Fruit fly (Drosophila melanogaster) whole organism, embryonic: ENCODE results near the gene Stat92E.
A peak's percentile ranks its signal among the peaks of the same experiment; 100 is the strongest.

ENCODE experiments used
- B-H1 ChIP-seq: fragments of 200-800 bp; sonication (Bioruptor generic); IDR thresholded peaks from 3 replicates; pipeline ENCODE4 v1.3.6; 2022; ENCODE audit warnings: missing biosample characterization, missing genetic modification characterization
- CG10543 ChIP-seq: fragments of 200-800 bp; sonication (Bioruptor generic); optimal IDR thresholded peaks from 3 replicates; lab custom pipeline; 2017; ENCODE audit warnings: missing biosample characterization, mild to moderate bottlenecking, missing genetic modification characterization, moderate library complexity
- CG10959 ChIP-seq: fragments of 200-800 bp; sonication (Bioruptor generic); IDR thresholded peaks from 2 replicates; pipeline ENCODE4 v1.3.6; 2022; ENCODE audit warnings: missing biosample characterization, missing genetic modification characterization
- CG11695 ChIP-seq: fragments of 200-800 bp; sonication (Bioruptor generic); IDR thresholded peaks from 3 replicates; pipeline ENCODE4 v1.3.6; 2022; ENCODE audit warnings: missing biosample characterization, missing genetic modification characterization
- CG18764 ChIP-seq: fragments of 200-800 bp; sonication (Bioruptor generic); optimal IDR thresholded peaks from 3 replicates; lab custom pipeline; 2016; ENCODE audit warnings: missing biosample characterization, missing genetic modification characterization
- CG2120 ChIP-seq: fragments of 200-800 bp; sonication (Bioruptor generic); optimal IDR thresholded peaks from 3 replicates; lab custom pipeline; 2016; ENCODE audit warnings: missing biosample characterization, missing genetic modification characterization
- CG2889 ChIP-seq: fragments of 200-800 bp; sonication (Bioruptor generic); IDR thresholded peaks from 3 replicates; pipeline ENCODE4 v1.3.6; 2022; ENCODE audit warnings: missing biosample characterization, missing genetic modification characterization
- CG31365 ChIP-seq: fragments of 200-800 bp; sonication (Bioruptor generic); optimal IDR thresholded peaks from 2 replicates; lab custom pipeline; 2018; ENCODE audit warnings: missing biosample characterization, mild to moderate bottlenecking, missing genetic modification characterization
- CG3281 ChIP-seq: fragments of 200-800 bp; sonication (Bioruptor generic); optimal IDR thresholded peaks from 3 replicates; lab custom pipeline; 2017; ENCODE audit warnings: missing biosample characterization, mild to moderate bottlenecking, missing genetic modification characterization
- CG7271 ChIP-seq: fragments of 200-800 bp; sonication (Bioruptor generic); optimal IDR thresholded peaks from 2 replicates; lab custom pipeline; 2018; ENCODE audit warnings: missing biosample characterization, mild to moderate bottlenecking, missing genetic modification characterization, moderate library complexity
- CG8290 ChIP-seq, 3 experiments: fragments of 200-800 bp; sonication (Bioruptor generic); optimal IDR thresholded peaks; 2 replicates each; lab custom pipeline; 2016 to 2019; ENCODE audit warnings: missing biosample characterization in 3 of 3, missing genetic modification characterization in 3 of 3, mild to moderate bottlenecking in 2 of 3, moderate library complexity in 1 of 3
- CG9797 ChIP-seq: fragments of 200-800 bp; sonication (Bioruptor generic); optimal IDR thresholded peaks from 3 replicates; lab custom pipeline; 2018; ENCODE audit warnings: missing biosample characterization, mild to moderate bottlenecking, missing genetic modification characterization
- Chrac-16 ChIP-seq: fragments of 200-800 bp; sonication (Bioruptor generic); optimal IDR thresholded peaks from 3 replicates; lab custom pipeline; 2016; ENCODE audit warnings: missing biosample characterization, missing genetic modification characterization
- D19A ChIP-seq: fragments of 200-800 bp; optimal IDR thresholded peaks from 3 replicates; lab custom pipeline; 2019; ENCODE audit warnings: missing biosample characterization, mild to moderate bottlenecking, missing genetic modification characterization, moderate library complexity
- Dp ChIP-seq: fragments of 200-800 bp; sonication (Bioruptor generic); optimal IDR thresholded peaks from 2 replicates; lab custom pipeline; 2018; ENCODE audit warnings: missing biosample characterization, mild to moderate bottlenecking, missing genetic modification characterization, moderate library complexity
- Ets97D ChIP-seq: fragments of 200-800 bp; sonication (Bioruptor generic); optimal IDR thresholded peaks from 3 replicates; lab custom pipeline; 2016; ENCODE audit warnings: missing biosample characterization, missing genetic modification characterization
- Fer2 ChIP-seq: fragments of 200-800 bp; sonication (Bioruptor generic); optimal IDR thresholded peaks from 2 replicates; lab custom pipeline; 2018; ENCODE audit warnings: missing biosample characterization, mild to moderate bottlenecking, missing genetic modification characterization, moderate library complexity
- Lhr ChIP-seq: fragments of 200-800 bp; sonication (Bioruptor generic); optimal IDR thresholded peaks from 3 replicates; lab custom pipeline; 2017; ENCODE audit warnings: mild to moderate bottlenecking, missing biosample characterization, missing genetic modification reagents, missing genetic modification characterization
- MESR4 ChIP-seq: fragments of 200-800 bp; sonication (Bioruptor generic); optimal IDR thresholded peaks from 2 replicates; lab custom pipeline; 2018; ENCODE audit warnings: missing biosample characterization, mild to moderate bottlenecking, missing genetic modification characterization, moderate library complexity
- MTF-1 ChIP-seq: fragments of 200-800 bp; sonication (Bioruptor generic); optimal IDR thresholded peaks from 2 replicates; lab custom pipeline; 2018; ENCODE audit warnings: missing biosample characterization, mild to moderate bottlenecking, missing genetic modification characterization, borderline replicate concordance
- Max ChIP-seq: fragments of 200-800 bp; sonication (Bioruptor generic); optimal IDR thresholded peaks from 2 replicates; lab custom pipeline; 2016; ENCODE audit warnings: missing biosample characterization, mild to moderate bottlenecking, missing genetic modification characterization
- Pdp1 ChIP-seq, 2 experiments: fragments of 200-800 bp; sonication (Bioruptor generic); optimal IDR thresholded peaks; 3 replicates each; lab custom pipeline; 2016; ENCODE audit warnings: missing biosample characterization in 2 of 2, missing genetic modification characterization in 2 of 2, mild to moderate bottlenecking in 1 of 2, moderate library complexity in 1 of 2
- Sox100B ChIP-seq: fragments of 200-800 bp; sonication (Bioruptor generic); optimal IDR thresholded peaks from 3 replicates; lab custom pipeline; 2018; ENCODE audit warnings: missing biosample characterization, mild to moderate bottlenecking, missing genetic modification characterization
- Sox102F ChIP-seq: fragments of 200-800 bp; sonication (Bioruptor generic); optimal IDR thresholded peaks from 2 replicates; lab custom pipeline; 2018; ENCODE audit warnings: missing biosample characterization, mild to moderate bottlenecking, missing genetic modification characterization, moderate library complexity
- ac ChIP-seq: fragments of 200-800 bp; sonication (Bioruptor generic); optimal IDR thresholded peaks from 3 replicates; lab custom pipeline; 2017; ENCODE audit warnings: missing biosample characterization, mild to moderate bottlenecking, missing genetic modification characterization
- aop ChIP-seq: fragments of 200-800 bp; sonication (Bioruptor generic); IDR thresholded peaks from 2 replicates; pipeline ENCODE4 v1.3.6; 2022; ENCODE audit warnings: missing biosample characterization, missing genetic modification characterization
- cad ChIP-seq: fragments of >200 bp; optimal IDR thresholded peaks from 2 replicates; lab custom pipeline; 2017; ENCODE audit warnings: missing biosample characterization, missing genetic modification characterization
- cas ChIP-seq: fragments of 200-800 bp; sonication (Bioruptor generic); IDR thresholded peaks from 2 replicates; pipeline ENCODE4 v1.3.6; 2022; ENCODE audit warnings: missing biosample characterization, missing genetic modification characterization
- chif ChIP-seq, 2 experiments: fragments of 200-800 bp; sonication (Bioruptor generic); optimal IDR thresholded peaks; 3 replicates each; lab custom pipeline; 2016; ENCODE audit warnings: missing biosample characterization in 2 of 2, missing genetic modification characterization in 2 of 2
- chinmo ChIP-seq: fragments of 200-800 bp; sonication (Bioruptor generic); IDR thresholded peaks from 4 replicates; pipeline ENCODE4 v1.3.6; 2022; ENCODE audit warnings: missing biosample characterization, missing genetic modification characterization; ENCODE audit not compliant: partially characterized antibody
- ci ChIP-seq: fragments of 200-800 bp; sonication (Bioruptor generic); IDR thresholded peaks from 3 replicates; pipeline ENCODE4 v1.3.6; 2022; ENCODE audit warnings: missing biosample characterization, missing genetic modification characterization
- crp ChIP-seq, 2 experiments: fragments of 200-800 bp; sonication (Bioruptor generic); optimal IDR thresholded peaks; 2 replicates in 1 of 2; 3 replicates in 1 of 2; lab custom pipeline; 2017; ENCODE audit warnings: missing biosample characterization in 2 of 2, missing genetic modification characterization in 2 of 2, mild to moderate bottlenecking in 1 of 2, moderate library complexity in 1 of 2
- cwo ChIP-seq: fragments of 200-800 bp; sonication (Bioruptor generic); optimal IDR thresholded peaks from 3 replicates; lab custom pipeline; 2017; ENCODE audit warnings: missing biosample characterization, missing genetic modification characterization, mild to moderate bottlenecking, moderate library complexity, missing genetic modification reagents
- dimm ChIP-seq: fragments of 200-800 bp; sonication (Bioruptor generic); IDR thresholded peaks from 2 replicates; pipeline ENCODE4 v1.3.6; 2022; ENCODE audit warnings: missing biosample characterization, missing genetic modification characterization
- dmrt99B ChIP-seq: fragments of 200-800 bp; sonication (Bioruptor generic); optimal IDR thresholded peaks from 2 replicates; lab custom pipeline; 2018; ENCODE audit warnings: missing biosample characterization, mild to moderate bottlenecking, missing genetic modification characterization, moderate library complexity
- exex ChIP-seq: fragments of 200-800 bp; sonication (Bioruptor generic); optimal IDR thresholded peaks from 4 replicates; lab custom pipeline; 2018; ENCODE audit warnings: missing biosample characterization, mild to moderate bottlenecking, missing genetic modification characterization, moderate library complexity
- eyg ChIP-seq: fragments of 200-800 bp; sonication (Bioruptor generic); optimal IDR thresholded peaks from 3 replicates; lab custom pipeline; 2016; ENCODE audit warnings: missing biosample characterization, missing genetic modification characterization
- lov ChIP-seq, 2 experiments: fragments of 200-800 bp in 1 of 2; fragments of >200 bp in 1 of 2; sonication (Bioruptor generic) in 1 of 2; IDR thresholded peaks in 1 of 2; optimal IDR thresholded peaks in 1 of 2; 2 replicates in 1 of 2; 3 replicates in 1 of 2; pipeline versions ENCODE4 v1.3.6 to Lab custom; 2017 to 2022; ENCODE audit warnings: missing biosample characterization in 1 of 2, missing genetic modification characterization in 1 of 2
- luna ChIP-seq: fragments of 200-800 bp; sonication (Bioruptor generic); optimal IDR thresholded peaks from 2 replicates; lab custom pipeline; 2016; ENCODE audit warnings: missing biosample characterization, missing genetic modification characterization
- otp ChIP-seq: fragments of 200-800 bp; sonication (Bioruptor generic); IDR thresholded peaks from 3 replicates; pipeline ENCODE4, ENCODE4 v1.3.6; 2022; ENCODE audit warnings: missing biosample characterization, missing genetic modification characterization
- pzg ChIP-seq: fragments of 200-800 bp; sonication (Bioruptor generic); optimal IDR thresholded peaks from 3 replicates; lab custom pipeline; 2018; ENCODE audit warnings: missing biosample characterization, mild to moderate bottlenecking, missing genetic modification characterization, moderate library complexity
- sd ChIP-seq: fragments of 200-800 bp; sonication (Bioruptor generic); optimal IDR thresholded peaks from 3 replicates; lab custom pipeline; 2018; ENCODE audit warnings: missing biosample characterization, mild to moderate bottlenecking, missing genetic modification characterization, moderate library complexity
- sisA ChIP-seq: fragments of 200-800 bp; sonication (Bioruptor generic); IDR thresholded peaks from 2 replicates; pipeline ENCODE4 v1.3.6; 2022; ENCODE audit warnings: missing biosample characterization, missing genetic modification characterization
- trh ChIP-seq: fragments of 200-800 bp; sonication (Bioruptor generic); optimal IDR thresholded peaks from 2 replicates; lab custom pipeline; 2016; ENCODE audit warnings: missing biosample characterization, missing genetic modification characterization
- unpg ChIP-seq: fragments of 200-800 bp; sonication (Bioruptor generic); optimal IDR thresholded peaks from 3 replicates; lab custom pipeline; 2018; ENCODE audit warnings: missing biosample characterization, mild to moderate bottlenecking, missing genetic modification characterization, moderate library complexity
- zen2 ChIP-seq: fragments of 200-800 bp; sonication (Bioruptor generic); IDR thresholded peaks from 3 replicates; pipeline ENCODE4 v1.3.6; 2022; ENCODE audit warnings: missing biosample characterization, missing genetic modification characterization; ENCODE audit not compliant: partially characterized antibody

Gene Stat92E

dm6 chr3R:20560668-20561226 is 8.6 kb upstream of the Stat92E start, which contains the start of gene CG5191 (continued):
- no peak for TF ChIP-seq trh (GFP tag; lab: Kevin White, UChicago)
- TF ChIP-seq aop (GFP tag; lab: Robert Waterston, UW): no peak
- peak; percentile 84; the same call in 1 of the 4 replicates for TF ChIP-seq chinmo
- no peak; the same call in 2 of the 3 replicates for TF ChIP-seq zen2
- peak; percentile 23 for TF ChIP-seq cad (GFP tag; lab: Kevin White, UChicago)
- TF ChIP-seq lov (optimal IDR thresholded peaks at IDR 0.05; lab: Kevin White, UChicago): no peak
- TF ChIP-seq lov (GFP tag; IDR thresholded peaks at IDR 0.05; lab: Robert Waterston, UW): 0 out of 3 replicates have a peak, but pooled peaks have one; percentile 52
- no peak for TF ChIP-seq Chrac-16 (GFP tag; lab: Kevin White, UChicago)
- peak; percentile 21 for TF ChIP-seq pzg (GFP tag; lab: Kevin White, UChicago)
- peak; percentile 16 for TF ChIP-seq dmrt99B (tag; lab: Kevin White, UChicago)
- no peak for TF ChIP-seq crp (GFP tag; optimal IDR thresholded peaks at IDR 0.05; lab: Kevin White, UChicago)
- TF ChIP-seq Lhr (GFP tag; lab: Kevin White, UChicago): no peak
- TF ChIP-seq CG18764 (GFP tag; lab: Kevin White, UChicago): no peak
- no peak for TF ChIP-seq CG7271 (tag; lab: Kevin White, UChicago)
- no peak for TF ChIP-seq CG8290 (GFP tag; optimal IDR thresholded peaks at IDR 0.05; lab: Kevin White, UChicago)
- peak in 1 of 2 experiments; percentile 43 for TF ChIP-seq CG8290 (tag; optimal IDR thresholded peaks at IDR 0.05; lab: Kevin White, UChicago)
- 0 out of 3 replicates have a peak, but pooled peaks have one; percentile 6 for TF ChIP-seq B-H1 (GFP tag; lab: Robert Waterston, UW)
- TF ChIP-seq cas (GFP tag; lab: Robert Waterston, UW): no peak
- no peak for TF ChIP-seq MTF-1
- TF ChIP-seq luna (GFP tag; lab: Kevin White, UChicago): no peak
- TF ChIP-seq otp (GFP tag; lab: Robert Waterston, UW): peak; percentile 56; the same call in 1 of the 3 replicates
- TF ChIP-seq MESR4 (GFP tag; lab: Kevin White, UChicago): peak; percentile 54
- TF ChIP-seq CG31365: no peak
- TF ChIP-seq Fer2 (tag; lab: Kevin White, UChicago): no peak
- TF ChIP-seq chif (GFP tag; optimal IDR thresholded peaks at IDR 0.05; lab: Kevin White, UChicago): no peak
- no peak for TF ChIP-seq sisA (GFP tag; lab: Robert Waterston, UW)

- TF ChIP-seq ac (GFP tag; lab: Kevin White, UChicago) (no peak), Sox100B (GFP tag; lab: Kevin White, UChicago) (peak; percentile 41), Max (GFP tag; lab: Kevin White, UChicago) (peak; percentile 14), CG9797 (GFP tag; lab: Kevin White, UChicago) (peak; percentile 65), sd (peak; percentile 45), CG2889 (peak; percentile 11; the same call in 1 of the 3 replicates), CG11695 (GFP tag; lab: Robert Waterston, UW) (0 out of 3 replicates have a peak, but pooled peaks have one; percentile 12), CG10959 (GFP tag; lab: Robert Waterston, UW) (no peak), CG2120 (GFP tag; lab: Kevin White, UChicago) (peak; percentile 21), D19A (peak; percentile 82), Ets97D (no peak), Dp (GFP tag; lab: Kevin White, UChicago) (peak; percentile 83), exex (tag; lab: Kevin White, UChicago) (peak; percentile 52), unpg (GFP tag; lab: Kevin White, UChicago) (no peak), B-H1 (GFP tag; lab: Robert Waterston, UW) (peak; percentile 14; the same call in 1 of the 3 replicates), CG10543 (GFP tag; lab: Kevin White, UChicago) (no peak), Sox102F (GFP tag; lab: Kevin White, UChicago) (peak; percentile 31), cwo (GFP tag; lab: Kevin White, UChicago) (peak; percentile 39), CG3281 (GFP tag; lab: Kevin White, UChicago) (peak; percentile 3), dimm (GFP tag; lab: Robert Waterston, UW) (no peak), Pdp1 (GFP tag; optimal IDR thresholded peaks at IDR 0.05; lab: Kevin White, UChicago) (peak in 1 of 2 experiments; percentile 50), ci (no peak), eyg (no peak)
Measured at dm6 chr3R:20560019-20560667, 8.0 kb upstream of the Stat92E start, which contains the start of gene CG15922. Gene CG15922 (minus strand): TSS chr3R:20560280.
